Fruit fly (Drosophila melanogaster): ENCODE results near the gene mus304.

DNA sequence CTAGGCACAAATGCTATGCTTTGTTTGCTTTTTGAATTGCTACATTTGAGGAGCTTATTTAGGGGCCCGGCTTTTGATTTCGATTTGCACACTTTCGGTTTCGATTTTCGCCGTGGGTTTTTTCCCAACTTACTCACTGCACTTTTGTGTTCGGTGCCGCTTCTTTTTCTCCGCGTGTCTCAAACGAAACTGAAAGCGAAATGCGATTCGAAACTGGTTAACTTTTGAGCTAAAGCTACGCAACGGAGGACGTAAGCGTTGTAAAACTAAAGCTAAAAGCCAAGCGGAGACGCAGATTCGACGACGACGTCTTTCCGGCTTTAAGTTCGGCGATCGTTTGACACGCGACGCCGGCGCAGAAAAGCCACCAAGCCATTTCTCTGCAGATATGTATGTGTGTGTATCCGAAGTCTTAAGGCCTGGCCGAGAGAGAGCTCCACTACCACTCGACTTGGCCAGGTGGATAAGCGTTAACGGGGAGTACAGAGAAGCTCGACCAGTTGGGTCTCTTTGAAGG is 52.6 kb downstream of the mus304 start, which contains the start of gene CG13699:
- TF ChIP-seq Eip78C (GFP tag), result peak; percentile 41
- TF ChIP-seq Sox102F (GFP tag; optimal IDR thresholded peaks at IDR 0.05), result peak; percentile 40
- TF ChIP-seq Hr39 (GFP tag; optimal IDR thresholded peaks at IDR 0.05), result no peak
- no peak for TF ChIP-seq CG4318 (GFP tag; optimal IDR thresholded peaks at IDR 0.05)
